Worm (Caenorhabditis elegans) whole organism, mixed stage, embryonic: ENCODE results near the gene fbxa-220.

Source experiments
- M03D4.4 ChIP-seq: sonication (generic microtip); optimal IDR thresholded peaks from 2 replicates; lab custom pipeline; 2017; ENCODE audit warnings: mild to moderate bottlenecking, missing genetic modification characterization, missing compliant biosample characterization
- blmp-1 ChIP-seq: fragments of 150-350 bp; optimal IDR thresholded peaks from 2 replicates; lab custom pipeline; 2014; ENCODE audit warnings: missing biosample characterization, missing genetic modification characterization
- ceh-39 ChIP-seq: fragments of 150-350 bp; optimal IDR thresholded peaks from 2 replicates; lab custom pipeline; 2014; ENCODE audit warnings: missing biosample characterization, missing genetic modification characterization
- ceh-43 ChIP-seq: fragments of 200-800 bp; sonication (Bioruptor generic); optimal IDR thresholded peaks from 2 replicates; lab custom pipeline; 2018; ENCODE audit warnings: mild to moderate bottlenecking, missing genetic modification characterization, moderate library complexity, missing compliant biosample characterization
- ceh-83 ChIP-seq: fragments of 200-800 bp; sonication (Bioruptor generic); optimal IDR thresholded peaks from 2 replicates; lab custom pipeline; 2018; ENCODE audit warnings: mild to moderate bottlenecking, missing genetic modification characterization, missing compliant biosample characterization
- ces-1 ChIP-seq: fragments of 150-350 bp; optimal IDR thresholded peaks from 2 replicates; lab custom pipeline; 2014; ENCODE audit warnings: missing biosample characterization, missing genetic modification reagents, missing genetic modification characterization
- cnd-1 ChIP-seq: fragments of 200-800 bp; sonication (Bioruptor generic); optimal IDR thresholded peaks from 2 replicates; lab custom pipeline; 2018; ENCODE audit warnings: mild to moderate bottlenecking, missing genetic modification characterization, missing compliant biosample characterization
- drap-1 ChIP-seq: fragments of 200-800 bp; sonication (Bioruptor generic); optimal IDR thresholded peaks from 3 replicates; lab custom pipeline; 2018; ENCODE audit warnings: mild to moderate bottlenecking, missing genetic modification characterization, missing compliant biosample characterization
- elt-1 ChIP-seq: sonication (generic microtip); optimal IDR thresholded peaks from 2 replicates; lab custom pipeline; 2017; ENCODE audit warnings: missing genetic modification characterization, mild to moderate bottlenecking, missing compliant biosample characterization, antibody characterized with exemption, moderate library complexity, borderline replicate concordance; ENCODE audit not compliant: insufficient read depth
- elt-3 ChIP-seq: fragments of 150-350 bp; optimal IDR thresholded peaks from 2 replicates; lab custom pipeline; 2014; ENCODE audit warnings: missing biosample characterization, missing genetic modification characterization
- flh-1 ChIP-seq: fragments of 200-800 bp; sonication (Bioruptor generic); optimal IDR thresholded peaks from 2 replicates; lab custom pipeline; 2018; ENCODE audit warnings: mild to moderate bottlenecking, missing genetic modification characterization, moderate library complexity, missing compliant biosample characterization
- ham-2 ChIP-seq: fragments of 200-800 bp; sonication (Bioruptor generic); optimal IDR thresholded peaks from 2 replicates; lab custom pipeline; 2018; ENCODE audit warnings: mild to moderate bottlenecking, missing genetic modification characterization, missing compliant biosample characterization
- hlh-1 ChIP-seq: fragments of 150-350 bp; optimal IDR thresholded peaks from 2 replicates; lab custom pipeline; 2014; ENCODE audit warnings: missing biosample characterization, missing genetic modification reagents, missing genetic modification characterization
- lin-13 ChIP-seq: fragments of 150-350 bp; optimal IDR thresholded peaks from 2 replicates; lab custom pipeline; 2014; ENCODE audit warnings: missing biosample characterization, missing genetic modification characterization
- lin-32 ChIP-seq: fragments of 200-800 bp; sonication (Bioruptor generic); optimal IDR thresholded peaks from 2 replicates; lab custom pipeline; 2018; ENCODE audit warnings: mild to moderate bottlenecking, missing genetic modification characterization, missing compliant biosample characterization
- lsy-2 ChIP-seq: fragments of 150-350 bp; optimal IDR thresholded peaks from 2 replicates; lab custom pipeline; 2014; ENCODE audit warnings: missing biosample characterization, missing genetic modification characterization
- mab-5 ChIP-seq: fragments of 150-350 bp; optimal IDR thresholded peaks from 2 replicates; lab custom pipeline; 2014; ENCODE audit warnings: missing biosample characterization, missing genetic modification characterization
- mep-1 ChIP-seq: fragments of 150-350 bp; optimal IDR thresholded peaks from 2 replicates; lab custom pipeline; 2017; ENCODE audit warnings: missing biosample characterization, missing genetic modification reagents, missing genetic modification characterization, inconsistent platforms
- mls-2 ChIP-seq: sonication (generic microtip); optimal IDR thresholded peaks from 2 replicates; lab custom pipeline; 2016; ENCODE audit warnings: mild to moderate bottlenecking, missing genetic modification characterization, moderate library complexity, missing compliant biosample characterization
- nhr-2 ChIP-seq: fragments of 150-350 bp; optimal IDR thresholded peaks from 2 replicates; lab custom pipeline; 2014; ENCODE audit warnings: missing biosample characterization, missing genetic modification characterization
- nhr-237 ChIP-seq: fragments of 150-350 bp; optimal IDR thresholded peaks from 2 replicates; lab custom pipeline; 2014; ENCODE audit warnings: missing biosample characterization, missing genetic modification characterization
- nhr-28 ChIP-seq: fragments of 150-350 bp; optimal IDR thresholded peaks from 2 replicates; lab custom pipeline; 2014; ENCODE audit warnings: missing biosample characterization, missing genetic modification characterization
- nhr-76 ChIP-seq: sonication (generic microtip); optimal IDR thresholded peaks from 2 replicates; lab custom pipeline; 2017; ENCODE audit warnings: missing biosample characterization, missing genetic modification characterization
- pha-4 ChIP-seq: fragments of 150-350 bp; optimal IDR thresholded peaks from 2 replicates; lab custom pipeline; 2018; ENCODE audit warnings: missing biosample characterization, missing genetic modification reagents, missing genetic modification characterization
- sem-2 ChIP-seq: fragments of 200-800 bp; sonication (Bioruptor generic); optimal IDR thresholded peaks from 2 replicates; lab custom pipeline; 2018; ENCODE audit warnings: mild to moderate bottlenecking, missing genetic modification characterization, missing compliant biosample characterization
- sptf-1 ChIP-seq: sonication (generic microtip); optimal IDR thresholded peaks from 2 replicates; lab custom pipeline; 2017; ENCODE audit warnings: mild to moderate bottlenecking, missing genetic modification characterization, moderate library complexity, missing compliant biosample characterization
- unc-120 ChIP-seq: sonication (generic microtip); optimal IDR thresholded peaks from 2 replicates; lab custom pipeline; 2017; ENCODE audit warnings: missing genetic modification characterization, missing compliant biosample characterization; ENCODE audit not compliant: poor library complexity, severe bottlenecking
- unc-39 ChIP-seq: fragments of 150-350 bp; optimal IDR thresholded peaks from 2 replicates; lab custom pipeline; 2014; ENCODE audit warnings: missing biosample characterization, missing genetic modification characterization
- unc-62 ChIP-seq: fragments of 150-350 bp; optimal IDR thresholded peaks from 2 replicates; lab custom pipeline; 2014; ENCODE audit warnings: missing biosample characterization, missing genetic modification reagents, missing genetic modification characterization
- zip-8 ChIP-seq: fragments of 150-350 bp; optimal IDR thresholded peaks from 2 replicates; lab custom pipeline; 2014; ENCODE audit warnings: missing biosample characterization, missing genetic modification characterization
- ztf-11 ChIP-seq: fragments of 150-350 bp; optimal IDR thresholded peaks from 2 replicates; lab custom pipeline; 2014; ENCODE audit warnings: missing biosample characterization, missing genetic modification characterization

fbxa-220 gene

DNA sequence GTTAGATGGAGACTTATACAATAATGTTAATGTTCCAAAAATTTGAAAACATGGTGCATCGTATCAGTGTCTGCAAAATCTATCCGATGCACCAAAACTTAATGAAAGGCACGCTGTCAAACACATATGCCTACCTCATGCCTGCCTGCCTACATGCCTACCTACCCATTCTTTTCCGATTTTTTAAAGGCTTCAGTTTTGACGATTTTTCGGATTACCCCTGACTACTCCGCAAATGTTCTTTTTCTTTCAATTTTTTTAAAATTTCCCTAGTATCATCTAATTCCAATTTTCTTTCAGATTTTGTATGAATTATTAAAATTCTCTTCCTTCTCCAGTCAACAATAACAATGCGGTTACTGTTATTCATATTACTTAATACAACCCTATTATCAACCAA is 27.4 kb downstream of the fbxa-220 start, which contains the start of gene plr-1:
Gene plr-1 (plus strand): TSS at position 301 of the 400 bp plus-strand sequence.
- no peak for TF ChIP-seq blmp-1 (tag; lab: Kevin White, UChicago)
- peak; percentile 44 for TF ChIP-seq ces-1 (GFP tag; lab: Kevin White, UChicago)

DNA sequence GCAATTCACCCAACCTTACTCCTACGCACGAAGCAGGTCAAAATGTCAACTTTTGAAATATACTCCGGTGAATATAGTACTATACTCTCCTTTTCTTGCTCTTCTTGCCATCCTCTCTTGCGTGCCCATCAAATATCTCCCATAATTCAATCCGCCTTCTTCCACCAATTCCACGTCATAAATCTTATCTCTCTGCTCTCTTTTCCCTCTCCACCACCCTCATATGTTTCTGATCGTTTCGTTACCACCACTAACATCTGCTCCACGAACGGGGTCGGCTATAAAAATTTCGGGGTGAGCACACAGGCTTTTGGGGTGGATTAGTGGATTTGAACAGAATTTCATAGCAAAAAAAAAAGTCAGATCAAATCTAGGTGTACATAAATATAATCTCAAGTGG is 30.0 kb downstream of the fbxa-220 start:
- no peak for TF ChIP-seq unc-120
- TF ChIP-seq unc-62 (GFP tag; lab: Kevin White, UChicago) = peak; percentile 19
- TF ChIP-seq mab-5 (tag; lab: Kevin White, UChicago) = peak; percentile 45
- no peak for TF ChIP-seq flh-1

DNA sequence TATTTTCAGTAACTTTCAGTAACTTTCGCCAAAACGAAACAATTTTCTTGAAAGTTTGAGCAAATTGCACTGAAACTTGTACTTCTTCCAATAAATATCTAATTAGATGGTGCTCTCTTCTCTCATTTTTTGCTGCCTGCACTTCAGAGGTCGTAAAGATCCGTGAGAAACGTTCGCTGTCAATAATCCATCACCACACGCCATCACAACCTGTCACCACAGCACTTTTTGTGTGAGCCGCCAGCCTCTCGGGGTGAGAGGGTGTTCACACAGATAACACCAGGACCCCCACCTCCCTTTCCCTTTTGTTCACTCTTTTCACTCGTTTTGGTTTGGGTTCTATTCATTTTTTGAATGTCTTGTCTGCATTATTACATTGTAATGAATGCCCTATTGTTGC is 31.5 kb downstream of the fbxa-220 start:
- no peak for TF ChIP-seq ceh-83 (GFP tag; lab: Kevin White, UChicago)
- peak; percentile 92 for TF ChIP-seq unc-62 (GFP tag; lab: Kevin White, UChicago)
- TF ChIP-seq cnd-1 (tag; lab: Kevin White, UChicago) = no peak
- no peak for TF ChIP-seq lsy-2 (tag; lab: Kevin White, UChicago)
- TF ChIP-seq mab-5 (tag; lab: Kevin White, UChicago) = no peak
- TF ChIP-seq lin-32 = no peak
- no peak for TF ChIP-seq flh-1
- TF ChIP-seq ceh-39 (tag; lab: Kevin White, UChicago) = no peak
- TF ChIP-seq unc-39 (tag; lab: Kevin White, UChicago) = no peak
- no peak for TF ChIP-seq ham-2
- TF ChIP-seq hlh-1 (tag; lab: Kevin White, UChicago) = no peak
- TF ChIP-seq nhr-2 (tag; lab: Kevin White, UChicago) = peak; percentile 48
- no peak for TF ChIP-seq elt-3 (tag; lab: Kevin White, UChicago)
- TF ChIP-seq pha-4 = no peak

DNA sequence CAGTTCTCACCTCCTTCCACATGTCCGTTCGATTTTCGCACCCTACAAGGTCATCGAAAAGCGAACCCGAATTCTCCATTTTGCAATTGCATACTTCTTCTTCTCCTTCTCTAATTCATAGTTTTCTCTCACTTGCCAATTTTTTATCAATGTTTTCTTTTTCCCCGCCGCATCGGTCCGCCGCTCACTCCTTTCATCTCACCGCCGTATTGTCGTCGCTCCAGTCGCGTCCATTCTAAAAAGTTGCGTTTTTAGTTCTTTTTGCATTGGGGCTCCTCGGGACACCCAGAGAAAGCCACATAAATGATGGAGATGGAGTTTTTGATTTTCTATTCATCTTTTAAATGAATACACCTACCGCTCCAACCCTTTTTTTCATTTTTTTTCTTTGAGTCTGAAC is 32.6 kb downstream of the fbxa-220 start:
- TF ChIP-seq ces-1 (GFP tag; lab: Kevin White, UChicago) (no peak), ceh-43 (GFP tag; lab: Kevin White, UChicago) (no peak), elt-1 (tag; lab: Kevin White, UChicago) (no peak), M03D4.4 (no peak), ztf-11 (tag; lab: Kevin White, UChicago) (no peak), ceh-83 (GFP tag; lab: Kevin White, UChicago) (no peak), unc-39 (tag; lab: Kevin White, UChicago) (no peak), sptf-1 (tag; lab: Kevin White, UChicago) (no peak), lin-13 (tag; lab: Kevin White, UChicago) (no peak), elt-3 (tag; lab: Kevin White, UChicago) (no peak)
- TF ChIP-seq, all 35 proteins: peak for 0

DNA sequence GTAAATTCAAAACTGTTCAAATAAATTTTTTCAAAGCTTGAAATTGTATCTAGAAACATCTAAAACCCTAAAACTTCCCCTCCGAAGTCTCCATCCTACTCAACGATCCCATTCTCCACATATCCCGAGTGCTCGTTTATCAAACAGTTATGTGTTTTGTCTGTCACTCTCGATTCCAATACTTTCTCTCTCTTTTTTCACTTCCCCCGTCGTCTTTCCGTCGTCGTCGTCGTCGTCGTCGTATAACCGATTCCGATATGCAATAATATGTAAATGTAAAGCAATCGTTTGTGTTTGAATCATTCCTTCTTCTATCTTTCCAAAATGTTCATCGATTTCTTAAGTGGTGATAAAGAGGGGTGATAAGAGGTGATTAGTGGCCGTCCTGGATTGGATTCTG is 35.7 kb downstream of the fbxa-220 start:
- TF ChIP-seq lin-13 (tag; lab: Kevin White, UChicago) (no peak), nhr-76 (tag; lab: Kevin White, UChicago) (no peak), drap-1 (GFP tag; lab: Kevin White, UChicago) (no peak), elt-3 (tag; lab: Kevin White, UChicago) (no peak), nhr-28 (tag; lab: Kevin White, UChicago) (no peak), sptf-1 (tag; lab: Kevin White, UChicago) (no peak), ham-2 (no peak), ceh-43 (GFP tag; lab: Kevin White, UChicago) (no peak), hlh-1 (tag; lab: Kevin White, UChicago) (no peak), M03D4.4 (no peak), ceh-39 (tag; lab: Kevin White, UChicago) (no peak), mls-2 (no peak)

DNA sequence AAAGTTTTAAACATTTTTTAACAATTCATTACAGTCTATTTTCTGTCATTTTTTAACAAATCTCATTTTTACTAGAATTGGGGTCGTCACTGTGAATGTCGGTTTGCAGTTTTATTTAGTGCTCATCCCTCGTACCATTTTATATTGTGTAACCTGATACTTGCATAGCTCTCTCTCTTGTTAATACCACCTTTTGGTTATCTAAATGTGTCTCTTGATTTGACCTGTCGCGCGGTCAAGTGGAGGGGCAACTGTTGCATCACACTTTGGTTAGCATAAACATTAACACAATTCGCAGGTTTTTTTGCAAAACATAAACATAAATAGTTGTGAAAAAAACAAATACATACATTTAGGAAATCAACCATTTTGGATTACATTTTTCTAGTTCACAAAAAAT is 37.2 kb downstream of the fbxa-220 start:
- TF ChIP-seq mep-1 (tag; lab: Kevin White, UChicago) = no peak
- TF ChIP-seq hlh-1 (tag; lab: Kevin White, UChicago) = no peak
- TF ChIP-seq unc-39 (tag; lab: Kevin White, UChicago) = no peak
- TF ChIP-seq nhr-237 (tag; lab: Kevin White, UChicago) = no peak
- TF ChIP-seq nhr-2 (tag; lab: Kevin White, UChicago) = peak; percentile 95
- TF ChIP-seq zip-8 = peak; percentile 11
- TF ChIP-seq sem-2 (GFP tag; lab: Kevin White, UChicago) = no peak
- TF ChIP-seq, all 35 proteins: peak for 2
